Fruit fly (Drosophila melanogaster): ENCODE results near the gene mth.

The mth gene

dm6 chr3L:371228-371627, 24.5 kb upstream of the mth start (continued):
- TF ChIP-seq zf30C (GFP tag; optimal IDR thresholded peaks at IDR 0.05): peak; percentile 11
- TF ChIP-seq CG4617 (GFP tag; optimal IDR thresholded peaks at IDR 0.05; ENCODE audit: borderline replicate concordance): no peak
- no peak for TF ChIP-seq CG13296 (GFP tag; optimal IDR thresholded peaks at IDR 0.05)
- no peak for TF ChIP-seq CG14965 (GFP tag; optimal IDR thresholded peaks at IDR 0.05; ENCODE audit: borderline replicate concordance)
- no peak for TF ChIP-seq Taf1 (GFP tag; IDR thresholded peaks at IDR 0.05)
- TF ChIP-seq Side (GFP tag; optimal IDR thresholded peaks at IDR 0.05): no peak
- no peak for TF ChIP-seq insv (GFP tag; optimal IDR thresholded peaks at IDR 0.05)
- no peak for TF ChIP-seq CG6683 (GFP tag; optimal IDR thresholded peaks at IDR 0.05)
- TF ChIP-seq CG7987 (GFP tag; optimal IDR thresholded peaks at IDR 0.05): no peak
- no peak for TF ChIP-seq CkIIα-i1 (GFP tag; IDR thresholded peaks at IDR 0.05)
- TF ChIP-seq cad (GFP tag; optimal IDR thresholded peaks at IDR 0.05): no peak
- no peak for TF ChIP-seq run (tag; optimal IDR thresholded peaks at IDR 0.05)
- no peak for TF ChIP-seq CG16863 (GFP tag; optimal IDR thresholded peaks at IDR 0.05)
- no peak for TF ChIP-seq dm (GFP tag; optimal IDR thresholded peaks at IDR 0.05)
- no peak for TF ChIP-seq CG10147 (GFP tag; optimal IDR thresholded peaks at IDR 0.05)
- no peak for TF ChIP-seq Hr3 (GFP tag; optimal IDR thresholded peaks at IDR 0.05)
- TF ChIP-seq cas (GFP tag; IDR thresholded peaks at IDR 0.05): no peak
- TF ChIP-seq CG30431 (GFP tag; optimal IDR thresholded peaks at IDR 0.05): no peak
- TF ChIP-seq wor (GFP tag; IDR thresholded peaks at IDR 0.05): no peak

DNA sequence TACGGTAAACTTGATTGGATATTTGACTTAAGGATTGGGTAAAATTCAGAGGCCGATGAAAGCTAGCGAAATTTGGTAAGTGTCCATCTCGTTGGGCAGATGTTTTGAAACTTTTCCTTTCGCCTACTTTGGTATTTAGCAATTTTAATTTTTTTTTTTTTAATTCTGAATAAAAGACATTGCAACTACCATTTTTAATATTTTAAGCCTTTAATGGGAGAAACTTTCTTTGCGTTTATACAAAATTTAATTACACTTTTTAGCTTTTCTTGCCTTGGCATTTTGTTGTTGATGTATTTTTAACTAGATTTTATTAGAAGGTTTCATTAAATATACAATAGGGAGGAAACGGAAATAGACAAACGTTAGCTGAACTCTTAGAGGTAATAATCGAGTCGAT, 19.6 kb upstream of the mth start, which contains the start of gene CG13884:
CG13884 (minus strand) TSS at position 101 of the 400 bp plus-strand sequence.
- TF ChIP-seq Hey (tag; optimal IDR thresholded peaks at IDR 0.05) (no peak), dmrt99B (tag; optimal IDR thresholded peaks at IDR 0.05) (no peak), Xbp1 (GFP tag; optimal IDR thresholded peaks at IDR 0.05) (no peak), CG10147 (GFP tag; optimal IDR thresholded peaks at IDR 0.05) (no peak), CG10431 (GFP tag; optimal IDR thresholded peaks at IDR 0.05) (no peak), klu (GFP tag; IDR thresholded peaks at IDR 0.05) (no peak), Adf1 (GFP tag; IDR thresholded peaks at IDR 0.05) (no peak), dm (GFP tag; optimal IDR thresholded peaks at IDR 0.05) (no peak), CG8478 (optimal IDR thresholded peaks at IDR 0.05) (no peak), gfzf (GFP tag; optimal IDR thresholded peaks at IDR 0.05) (no peak), Scr (GFP tag; IDR thresholded peaks at IDR 0.05; ENCODE audit: partially characterized antibody) (no peak), Neu2 (GFP tag; optimal IDR thresholded peaks at IDR 0.05; ENCODE audit: borderline replicate concordance) (no peak)

DNA sequence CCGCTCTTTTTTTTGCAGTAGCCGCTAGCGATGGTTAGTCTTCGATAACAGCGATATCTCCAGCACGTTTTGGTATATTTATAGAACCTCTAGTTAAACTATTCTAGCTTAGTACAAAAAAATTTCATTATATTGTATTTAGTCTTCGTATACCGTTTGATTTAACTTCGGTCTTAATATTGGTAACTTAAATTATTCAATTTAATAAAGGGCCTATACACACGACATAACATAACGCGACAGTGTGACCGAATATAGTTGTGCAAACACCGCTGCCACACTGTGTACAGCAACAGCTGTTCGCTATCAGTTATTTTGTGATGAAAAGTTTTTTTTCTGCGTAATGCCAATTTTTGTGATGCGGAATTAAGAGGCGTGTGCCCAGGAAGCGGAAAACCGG, 14.4 kb upstream of the mth start, which contains the start of the genes Cdc5 and CG1233:
Cdc5 (minus strand) TSS at position 183 of the 400 bp plus-strand sequence.
CG1233 (plus strand) TSS at position 272 of the 400 bp plus-strand sequence.
- peak; percentile 60 for TF ChIP-seq Scr (GFP tag; IDR thresholded peaks at IDR 0.05; ENCODE audit: partially characterized antibody)
- peak; percentile 92 to 98 for TF ChIP-seq crp (GFP tag; optimal IDR thresholded peaks at IDR 0.05)
- peak; percentile 15 for TF ChIP-seq Atf3 (GFP tag; optimal IDR thresholded peaks at IDR 0.05)
- TF ChIP-seq tup (GFP tag; optimal IDR thresholded peaks at IDR 0.05): no peak
- TF ChIP-seq CG9727 (GFP tag; optimal IDR thresholded peaks at IDR 0.05): peak; percentile 55
- TF ChIP-seq ttk (GFP tag; IDR thresholded peaks at IDR 0.05): no peak
- TF ChIP-seq Hsf (GFP tag; optimal IDR thresholded peaks at IDR 0.05): peak; percentile 58
- TF ChIP-seq CG5953 (GFP tag; IDR thresholded peaks at IDR 0.05): peak; percentile 23; the same call in 1 of the 2 replicates
- no peak for TF ChIP-seq lov (optimal IDR thresholded peaks at IDR 0.05)
- no peak for TF ChIP-seq lov (GFP tag; IDR thresholded peaks at IDR 0.05)
- TF ChIP-seq ssp (GFP tag; IDR thresholded peaks at IDR 0.05): peak; percentile 30; the same call in 1 of the 2 replicates
- TF ChIP-seq luna (GFP tag; optimal IDR thresholded peaks at IDR 0.05): no peak
- peak in 1 of 2 experiments; percentile 42 for TF ChIP-seq bsh (GFP tag; optimal IDR thresholded peaks at IDR 0.05)
- TF ChIP-seq ken (GFP tag; IDR thresholded peaks at IDR 0.05): peak; percentile 43; the same call in 1 of the 3 replicates
- TF ChIP-seq CG1792 (GFP tag; optimal IDR thresholded peaks at IDR 0.05): peak; percentile 81
- TF ChIP-seq Mes4 (GFP tag; optimal IDR thresholded peaks at IDR 0.05): peak; percentile 31
- peak; percentile 43 for TF ChIP-seq HLH4C (GFP tag; IDR thresholded peaks at IDR 0.05; ENCODE audit: partially characterized antibody)
- peak; percentile 54 for TF ChIP-seq HmgZ (tag; optimal IDR thresholded peaks at IDR 0.05)
- TF ChIP-seq CG13287 (GFP tag; IDR thresholded peaks at IDR 0.05; ENCODE audit: partially characterized antibody): peak; percentile 75
- TF ChIP-seq Chrac-16 (GFP tag; optimal IDR thresholded peaks at IDR 0.05): peak; percentile 20
- peak; percentile 65 for TF ChIP-seq CG15696 (tag; optimal IDR thresholded peaks at IDR 0.05)
- TF ChIP-seq ems (GFP tag; optimal IDR thresholded peaks at IDR 0.05): peak; percentile 50
